Worm (Caenorhabditis elegans) whole organism, L2 larva: ENCODE results near the gene hsp-60.

ENCODE experiments used
- nhr-237 ChIP-seq: fragments of 150-350 bp; optimal IDR thresholded peaks from 2 replicates; lab custom pipeline; 2014; ENCODE audit warnings: missing biosample characterization, missing genetic modification characterization
- sma-9 ChIP-seq, 2 experiments: fragments of 150-350 bp in 1 of 2; sonication (generic microtip) in 1 of 2; optimal IDR thresholded peaks; 2 replicates each; lab custom pipeline; 2014 to 2016; ENCODE audit warnings: missing genetic modification characterization in 2 of 2, mild to moderate bottlenecking in 1 of 2, missing biosample characterization in 1 of 2, missing compliant biosample characterization in 1 of 2, missing genetic modification reagents in 1 of 2, moderate library complexity in 1 of 2

DNA sequence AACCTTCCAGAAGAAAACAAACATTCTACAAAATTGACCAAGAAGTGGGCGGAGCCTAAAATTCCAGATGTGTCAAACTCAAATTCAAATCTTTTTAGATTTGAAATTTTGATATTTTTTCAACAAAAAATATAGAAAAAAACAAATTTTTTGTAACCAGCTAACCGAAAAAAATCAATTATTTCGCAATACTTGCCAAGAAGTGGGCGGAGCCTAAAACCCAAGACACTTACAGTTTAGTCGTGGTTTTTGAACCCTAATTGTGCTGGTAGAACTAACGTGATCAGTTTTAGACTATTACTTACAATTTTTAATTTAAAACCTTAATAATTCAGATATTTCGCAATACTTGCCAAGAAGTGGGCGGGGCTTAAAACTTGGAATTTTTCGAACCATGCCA lies 53.8 kb downstream of the hsp-60 start:
- TF ChIP-seq nhr-237 (tag; lab: Kevin White, UChicago) (no peak), sma-9 (GFP tag; optimal IDR thresholded peaks at IDR 0.05; lab: Kevin White, UChicago) (no peak), sma-9 (tag; optimal IDR thresholded peaks at IDR 0.05; lab: Kevin White, UChicago) (no peak)
